Fruit fly (Drosophila melanogaster): ENCODE measurements around the gene CG3062.

The CG3062 gene

DNA sequence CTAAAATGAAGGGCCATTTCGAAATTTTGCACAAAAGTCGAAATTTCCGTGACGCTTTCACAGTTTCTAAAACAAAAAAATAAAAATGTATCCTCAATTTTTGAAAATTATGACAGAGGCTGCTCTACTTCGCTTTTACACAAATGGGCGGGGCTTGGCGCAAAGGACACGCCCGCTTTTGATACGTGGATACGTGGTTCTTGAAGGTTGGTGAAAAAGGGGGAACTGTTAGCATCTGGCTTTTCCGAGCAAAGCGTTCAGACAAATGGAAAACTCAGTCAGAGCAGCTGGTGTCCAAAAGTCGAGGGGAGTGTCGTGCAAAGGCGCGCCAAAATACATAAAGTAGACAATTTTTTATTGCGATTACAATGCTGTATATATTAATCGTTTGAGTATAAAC lies at the start of gene CG3062:
Gene CG3062, minus strand, starts transcription at position 101 of the 400 bp plus-strand sequence.
- TF ChIP-seq CG8632 (GFP tag; optimal IDR thresholded peaks at IDR 0.05) (no peak), Eip78C (GFP tag) (no peak), fd85E (GFP tag; optimal IDR thresholded peaks at IDR 0.05) (no peak), fd59A (GFP tag; optimal IDR thresholded peaks at IDR 0.05) (no peak), esn (GFP tag; optimal IDR thresholded peaks at IDR 0.05) (no peak), svp (GFP tag) (no peak), Blimp-1 (GFP tag; optimal IDR thresholded peaks at IDR 0.05) (no peak)

- TF ChIP-seq Hr4 (GFP tag; optimal IDR thresholded peaks at IDR 0.05) (no peak), Hr39 (GFP tag; optimal IDR thresholded peaks at IDR 0.05) (no peak), CG8119 (GFP tag; IDR thresholded peaks at IDR 0.05) (no peak)
These were observed 49.4 kb upstream of the CG3062 start for dm6 chrX:4694104-4694503.

dm6 chrX:4692963-4693362 lies 48.3 kb upstream of the CG3062 start:
- TF ChIP-seq CG6163 (GFP tag; IDR thresholded peaks at IDR 0.05), result 0 out of 3 replicates have a peak, but pooled peaks have one; percentile 10
- TF ChIP-seq esn (GFP tag; optimal IDR thresholded peaks at IDR 0.05), result no peak

DNA sequence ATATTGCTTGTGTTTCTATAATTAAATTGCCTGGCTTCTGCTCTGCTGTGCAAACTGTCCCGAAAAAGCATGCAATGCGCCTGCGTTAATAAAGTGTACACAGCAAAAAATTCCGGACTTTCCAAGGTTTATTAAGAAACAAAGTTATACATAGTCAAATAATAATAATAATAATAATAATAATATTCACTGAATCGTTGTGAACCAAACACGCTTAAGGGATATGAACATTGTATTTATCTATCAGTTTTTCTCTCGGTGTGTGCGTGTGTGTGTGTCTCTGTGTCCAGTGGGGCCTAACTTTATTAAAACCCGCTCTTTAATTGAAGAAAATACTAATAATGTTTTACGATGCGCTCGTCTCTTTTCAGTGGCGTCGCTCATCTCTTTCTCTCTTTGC lies 46.6 kb upstream of the CG3062 start:
- TF ChIP-seq CG6792 (GFP tag; optimal IDR thresholded peaks at IDR 0.05), result peak; percentile 13
- no peak for TF ChIP-seq Hr4 (GFP tag; optimal IDR thresholded peaks at IDR 0.05)
- peak; percentile 74 for TF ChIP-seq CG6163 (GFP tag; IDR thresholded peaks at IDR 0.05)
- no peak for TF ChIP-seq Ets21C (GFP tag; optimal IDR thresholded peaks at IDR 0.05)
- TF ChIP-seq Eip93F (GFP tag; optimal IDR thresholded peaks at IDR 0.05), result no peak
- peak; percentile 13 for TF ChIP-seq Lpt (GFP tag; optimal IDR thresholded peaks at IDR 0.05)
- TF ChIP-seq CG10631 (GFP tag; optimal IDR thresholded peaks at IDR 0.05), result peak; percentile 49
- TF ChIP-seq CG6854 (GFP tag; optimal IDR thresholded peaks at IDR 0.05), result no peak
- TF ChIP-seq vri (GFP tag; optimal IDR thresholded peaks at IDR 0.05), result no peak
- peak; percentile 18 for TF ChIP-seq CG3919 (GFP tag; optimal IDR thresholded peaks at IDR 0.05)
- TF ChIP-seq net (GFP tag; optimal IDR thresholded peaks at IDR 0.05), result no peak
- TF ChIP-seq CG9139 (GFP tag; optimal IDR thresholded peaks at IDR 0.05), result no peak
- TF ChIP-seq topi (GFP tag; optimal IDR thresholded peaks at IDR 0.05), result no peak
- TF ChIP-seq svp (GFP tag), result peak; percentile 42
- TF ChIP-seq CG6808 (GFP tag; optimal IDR thresholded peaks at IDR 0.05), result peak; percentile 3
- TF ChIP-seq Eip78C (GFP tag), result peak; percentile 66
- TF ChIP-seq pdm3 (GFP tag; optimal IDR thresholded peaks at IDR 0.05), result peak; percentile 8
- TF ChIP-seq CG4318 (GFP tag; optimal IDR thresholded peaks at IDR 0.05), result peak; percentile 26
- TF ChIP-seq esn (GFP tag; optimal IDR thresholded peaks at IDR 0.05), result peak; percentile 15
- peak; percentile 51; the same call in 1 of the 3 replicates for TF ChIP-seq eg (GFP tag; IDR thresholded peaks at IDR 0.05)
- no peak for TF ChIP-seq CG16779 (tag; optimal IDR thresholded peaks at IDR 0.05)
- TF ChIP-seq CG34406 (GFP tag; optimal IDR thresholded peaks at IDR 0.05), result peak; percentile 6
- TF ChIP-seq dsx (GFP tag; optimal IDR thresholded peaks at IDR 0.05; ENCODE audit: poor library complexity, severe bottlenecking), result peak; percentile 27
- TF ChIP-seq CG7368 (GFP tag; optimal IDR thresholded peaks at IDR 0.05), result no peak
- TF ChIP-seq Ets96B (tag; optimal IDR thresholded peaks at IDR 0.05), result peak; percentile 39
- peak; percentile 35 for TF ChIP-seq achi (GFP tag; optimal IDR thresholded peaks at IDR 0.05)
- peak; percentile 49 for TF ChIP-seq CG3032 (tag; optimal IDR thresholded peaks at IDR 0.05)
- TF ChIP-seq CG6276 (GFP tag; optimal IDR thresholded peaks at IDR 0.05), result peak; percentile 14
- TF ChIP-seq CG10669 (GFP tag; optimal IDR thresholded peaks at IDR 0.05), result peak; percentile 49
- TF ChIP-seq Sox15 (GFP tag; optimal IDR thresholded peaks at IDR 0.05), result no peak
- no peak for TF ChIP-seq Sox14 (GFP tag; optimal IDR thresholded peaks at IDR 0.05)
- no peak for TF ChIP-seq Blimp-1 (GFP tag; optimal IDR thresholded peaks at IDR 0.05)
- TF ChIP-seq CG11294 (GFP tag; IDR thresholded peaks at IDR 0.05), result 0 out of 2 replicates have a peak, but pooled peaks have one; percentile 28
- TF ChIP-seq cyc (GFP tag; optimal IDR thresholded peaks at IDR 0.05), result no peak
- TF ChIP-seq CG15336 (GFP tag; IDR thresholded peaks at IDR 0.05), result peak; percentile 45; the same call in 1 of the 2 replicates
- TF ChIP-seq salr (GFP tag; optimal IDR thresholded peaks at IDR 0.05), result peak in 1 of 2 experiments; percentile 7
- peak; percentile 20 for TF ChIP-seq CG8632 (GFP tag; optimal IDR thresholded peaks at IDR 0.05)
- peak; percentile 34 for TF ChIP-seq OdsH (GFP tag; optimal IDR thresholded peaks at IDR 0.05)
- TF ChIP-seq CG32006 (GFP tag; optimal IDR thresholded peaks at IDR 0.05), result peak; percentile 57
- no peak for TF ChIP-seq Hr38 (GFP tag; optimal IDR thresholded peaks at IDR 0.05)
- peak in 1 of 2 experiments; percentile 18 for TF ChIP-seq ss (GFP tag; optimal IDR thresholded peaks at IDR 0.05)

Measured in whole organism, prepupa.